Worm (Caenorhabditis elegans): ENCODE measurements around the gene Y26G10.6.
A peak's percentile ranks its signal among the peaks of the same experiment; 100 is the strongest.

Gene Y26G10.6

DNA sequence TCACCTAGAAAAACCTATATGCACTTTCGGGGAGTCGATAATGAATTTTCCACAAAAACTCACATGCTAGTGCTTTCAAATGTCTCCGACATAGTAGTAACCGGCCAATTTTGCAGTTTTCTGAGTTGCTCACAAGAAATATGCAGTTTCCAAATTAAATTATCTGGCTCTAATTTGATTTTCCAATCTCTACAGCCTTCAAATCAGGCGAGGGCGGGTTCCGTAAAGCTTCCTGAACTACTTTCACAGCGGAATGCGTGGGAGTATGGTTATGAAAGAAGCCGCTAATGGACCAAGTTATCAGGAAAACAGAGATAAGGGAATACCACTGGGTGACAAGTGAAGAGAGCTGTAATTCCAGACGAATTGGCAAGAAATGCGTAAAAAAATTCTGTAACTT lies 33.9 kb upstream of the Y26G10.6 start, which contains the start of gene F59A1.11:
F59A1.11 (minus strand) TSS at position 101 of the 400 bp plus-strand sequence.
- TF ChIP-seq Y56A3A.18 (GFP tag; IDR thresholded peaks at IDR 0.05) (no peak), F37B4.10 (GFP tag; IDR thresholded peaks at IDR 0.05) (no peak), repo-1 (tag; optimal IDR thresholded peaks at IDR 0.05) (no peak), cebp-2 (GFP tag; IDR thresholded peaks at IDR 0.05) (no peak), F57A8.1 (GFP tag; optimal IDR thresholded peaks at IDR 0.05) (no peak), ZK185.1 (tag; optimal IDR thresholded peaks at IDR 0.05; ENCODE audit: poor library complexity, severe bottlenecking) (no peak), B0261.1 (tag; optimal IDR thresholded peaks at IDR 0.05) (no peak), mel-28 (tag; optimal IDR thresholded peaks at IDR 0.05; ENCODE audit: borderline replicate concordance) (no peak), F39B2.1 (GFP tag; IDR thresholded peaks at IDR 0.05) (no peak), bed-1 (GFP tag; IDR thresholded peaks at IDR 0.05) (no peak), zfh-2 (GFP tag; conservative IDR thresholded peaks at IDR 0.05) (no peak), cebp-1 (GFP tag; IDR thresholded peaks at IDR 0.05) (no peak), cebp-1 (tag; optimal IDR thresholded peaks at IDR 0.05) (no peak), dox-1 (GFP tag; IDR thresholded peaks at IDR 0.05) (no peak), chd-7 (tag; optimal IDR thresholded peaks at IDR 0.05) (no peak), sdz-38 (tag; optimal IDR thresholded peaks at IDR 0.05) (no peak), fkh-3 (tag; optimal IDR thresholded peaks at IDR 0.05) (no peak), bed-2 (GFP tag; IDR thresholded peaks at IDR 0.05) (no peak), snpc-1.1 (tag; optimal IDR thresholded peaks at IDR 0.05; ENCODE audit: insufficient read depth) (no peak), ztf-22 (GFP tag; optimal IDR thresholded peaks at IDR 0.05) (no peak), nfya-1 (tag; optimal IDR thresholded peaks at IDR 0.05; ENCODE audit: borderline replicate concordance, insufficient read depth) (no peak)

DNA sequence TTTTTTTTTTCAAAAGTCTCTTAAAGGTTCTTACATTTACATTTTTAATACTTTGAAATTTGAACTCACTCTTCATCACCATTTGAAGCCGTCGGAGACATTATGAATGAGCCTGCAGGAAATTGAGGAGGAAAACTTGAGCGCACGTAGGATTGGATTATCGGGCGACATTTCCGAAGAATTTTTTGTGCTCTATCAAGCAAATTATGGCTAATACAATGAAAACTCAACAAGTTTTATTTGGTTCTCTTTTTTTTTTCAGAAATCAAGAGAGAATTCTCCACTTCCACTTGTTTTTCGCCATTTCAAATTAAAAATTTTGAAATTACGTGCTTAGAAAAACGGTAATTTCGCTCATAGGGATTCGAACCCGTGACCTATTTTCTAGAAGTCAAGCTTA lies 32.1 kb upstream of the Y26G10.6 start, which contains the start of gene F59A1.12:
F59A1.12 (minus strand) TSS at position 101 of the 400 bp plus-strand sequence.
- no peak for TF ChIP-seq ztf-6 (GFP tag; IDR thresholded peaks at IDR 0.05)
- no peak for TF ChIP-seq snpc-3.4 (tag; optimal IDR thresholded peaks at IDR 0.05)
- no peak for TF ChIP-seq mcd-1 (GFP tag; IDR thresholded peaks at IDR 0.05)
- TF ChIP-seq gei-17 (GFP tag; optimal IDR thresholded peaks at IDR 0.05): no peak

DNA sequence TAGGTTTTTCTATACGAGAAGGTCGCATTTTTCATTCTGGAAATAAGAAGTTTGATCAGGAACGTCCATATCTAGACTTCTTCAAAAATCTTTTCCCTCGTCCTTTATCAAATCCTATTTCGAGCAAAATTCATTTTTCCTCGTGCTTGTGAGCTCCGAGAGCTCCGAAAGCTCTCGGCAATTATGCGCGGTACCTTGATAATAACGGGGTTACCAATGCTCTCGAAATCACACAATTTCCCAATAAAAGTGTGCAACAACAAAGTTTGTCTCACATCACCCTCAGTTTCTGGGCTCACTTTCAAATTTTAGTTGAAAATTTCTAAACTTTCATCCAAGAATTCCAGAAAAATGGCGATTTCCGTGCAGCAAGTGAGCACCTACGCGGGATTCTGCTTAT lies 31.2 kb upstream of the Y26G10.6 start, which contains the start of gene str-89:
str-89 (plus strand) TSS at position 301 of the 400 bp plus-strand sequence.
- TF ChIP-seq F39B2.1 (GFP tag; IDR thresholded peaks at IDR 0.05) (no peak), ceh-79 (tag; optimal IDR thresholded peaks at IDR 0.05) (no peak), F23B12.7 (tag; optimal IDR thresholded peaks at IDR 0.05; ENCODE audit: insufficient read depth) (no peak), lag-1 (GFP tag; IDR thresholded peaks at IDR 0.05) (no peak), D2030.7 (GFP tag; IDR thresholded peaks at IDR 0.05) (no peak), somi-1 (GFP tag; optimal IDR thresholded peaks at IDR 0.05) (no peak), T07F8.4 (tag; optimal IDR thresholded peaks at IDR 0.05) (no peak)

DNA sequence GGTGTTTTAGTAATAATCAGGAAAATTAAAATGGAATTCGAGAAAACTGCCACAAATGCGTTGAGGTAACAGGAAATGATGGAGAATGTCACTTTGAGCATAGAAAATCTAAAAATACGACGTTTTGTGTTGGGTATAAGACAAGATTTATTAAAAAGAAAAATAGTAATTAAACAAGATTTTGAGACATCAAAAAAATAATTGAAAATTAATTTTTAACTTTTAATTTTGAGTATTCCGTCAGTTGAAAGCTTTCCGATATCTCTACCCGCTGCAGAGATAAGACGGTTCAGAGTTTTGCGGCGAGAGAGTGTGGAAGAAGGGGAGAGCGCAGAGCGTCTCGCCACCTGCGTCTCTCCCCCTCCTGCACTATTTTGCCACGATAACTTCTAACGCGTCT lies 26.4 kb upstream of the Y26G10.6 start, which contains the start of gene str-93:
str-93 (minus strand) TSS at position 101 of the 400 bp plus-strand sequence.
- TF ChIP-seq aptf-3 (GFP tag; IDR thresholded peaks at IDR 0.05): no peak
- peak; percentile 57 for TF ChIP-seq hmg-1.2 (GFP tag; IDR thresholded peaks at IDR 0.05)
- no peak for TF ChIP-seq xnd-1 (tag; optimal IDR thresholded peaks at IDR 0.05)
